Fruit fly (Drosophila melanogaster): ENCODE data around the gene eys.

dm6 chr2L:2265221-2265620 is 46.3 kb upstream of the eys start, which contains the start of gene CG34049:
- TF ChIP-seq dmrt93B (GFP tag; optimal IDR thresholded peaks at IDR 0.05) (no peak), Rel (GFP tag; optimal IDR thresholded peaks at IDR 0.05) (no peak), Rel (tag; optimal IDR thresholded peaks at IDR 0.05) (no peak), foxo (GFP tag; optimal IDR thresholded peaks at IDR 0.05) (no peak), h (GFP tag; optimal IDR thresholded peaks at IDR 0.05) (no peak)
